Worm (Caenorhabditis elegans): ENCODE measurements around the gene cgr-1.

DNA sequence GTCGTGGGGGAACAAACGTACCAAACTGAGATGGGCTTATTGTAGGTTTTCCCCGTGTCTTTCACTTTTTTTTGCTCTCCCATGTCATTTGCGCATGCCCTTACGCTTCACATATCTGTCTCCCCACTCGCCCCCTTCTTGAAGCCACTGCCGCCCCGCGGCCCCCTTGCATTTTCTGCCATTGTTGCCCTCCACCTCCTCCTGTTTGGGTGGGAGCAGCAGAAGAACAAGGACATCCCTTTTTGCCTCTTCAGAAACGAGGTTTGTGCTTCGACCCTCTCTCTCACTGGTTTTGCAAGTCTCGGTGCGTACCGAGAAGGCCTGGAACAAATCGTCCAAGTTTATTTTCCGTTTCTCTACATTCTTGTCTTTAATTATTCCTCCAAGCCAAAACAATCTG, 46.1 kb downstream of the cgr-1 start:
- TF ChIP-seq hlh-30 (tag; optimal IDR thresholded peaks at IDR 0.05; ENCODE audit: insufficient read depth): no peak
- TF ChIP-seq pros-1 (tag; optimal IDR thresholded peaks at IDR 0.05): no peak
- no peak for TF ChIP-seq fkh-10 (GFP tag; optimal IDR thresholded peaks at IDR 0.05)
- TF ChIP-seq dve-1 (tag; optimal IDR thresholded peaks at IDR 0.05): no peak
- no peak for TF ChIP-seq unc-86 (tag; optimal IDR thresholded peaks at IDR 0.05)
- no peak for TF ChIP-seq unc-55 (GFP tag; optimal IDR thresholded peaks at IDR 0.05)
- no peak for TF ChIP-seq ceh-31 (tag; optimal IDR thresholded peaks at IDR 0.05)
- TF ChIP-seq mec-3 (tag; optimal IDR thresholded peaks at IDR 0.05; ENCODE audit: borderline replicate concordance): no peak

Measured in whole organism, late embryonic.